Worm (Caenorhabditis elegans) whole organism, early embryonic: Measurements from ENCODE around the gene F10C5.3.

Source experiments
- aly-1 ChIP-seq: sonication (generic microtip); optimal IDR thresholded peaks from 2 replicates; lab custom pipeline; 2016; ENCODE audit warnings: missing genetic modification characterization, missing compliant biosample characterization
- hmg-4 ChIP-seq: fragments of 200-800 bp; sonication (Bioruptor generic); optimal IDR thresholded peaks from 2 replicates; lab custom pipeline; 2018; ENCODE audit warnings: mild to moderate bottlenecking, missing genetic modification characterization, missing compliant biosample characterization
- hnd-1 ChIP-seq: sonication (generic microtip); optimal IDR thresholded peaks from 2 replicates; lab custom pipeline; 2016; ENCODE audit warnings: missing genetic modification characterization, missing compliant biosample characterization
- tbx-37 ChIP-seq: fragments of 200-800 bp; sonication (Bioruptor generic); conservative IDR thresholded peaks from 2 replicates; pipeline ENCODE4 v1.3.6; 2022; ENCODE audit warnings: missing genetic modification reagents, missing genetic modification characterization, missing compliant biosample characterization

DNA sequence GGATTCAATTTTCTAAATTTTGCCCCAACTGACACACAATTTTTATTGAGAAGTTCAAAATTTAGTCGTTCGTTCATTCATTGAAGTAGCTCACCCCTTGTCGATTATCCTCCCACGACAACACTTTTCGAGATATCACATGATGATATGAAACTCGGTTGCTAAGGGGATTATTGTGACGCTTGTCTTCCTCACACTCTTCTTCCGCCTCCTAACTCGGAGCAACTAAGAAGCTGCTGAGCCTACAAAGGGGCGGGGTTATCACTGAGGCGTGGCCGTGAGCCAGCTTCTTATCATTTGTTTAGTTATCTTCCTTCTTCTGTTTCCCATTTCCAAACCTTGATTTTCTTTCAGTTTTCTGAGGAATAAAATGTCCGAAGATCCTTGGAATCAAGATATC, at the start of gene F10C5.3:
- no peak for TF ChIP-seq aly-1 (tag; lab: Kevin White, UChicago)
- TF ChIP-seq tbx-37, result no peak
- no peak for TF ChIP-seq hmg-4 (GFP tag; lab: Kevin White, UChicago)
- no peak for TF ChIP-seq hnd-1 (tag; lab: Kevin White, UChicago)
